Worm (Caenorhabditis elegans): ENCODE measurements around the gene C24D10.5.

The C24D10.5 gene

ce11 chrIV:5137809-5138208 is 12.1 kb upstream of the C24D10.5 start:
- no peak for TF ChIP-seq unc-62 (GFP tag; optimal IDR thresholded peaks at IDR 0.05)

- no peak for TF ChIP-seq xnd-1 (tag; optimal IDR thresholded peaks at IDR 0.05)
Observed at ce11 chrIV:5139189-5139588, 10.7 kb upstream of the C24D10.5 start.

- TF ChIP-seq F23B12.7 (tag; optimal IDR thresholded peaks at IDR 0.05; ENCODE audit: insufficient read depth) (no peak), mcd-1 (GFP tag; IDR thresholded peaks at IDR 0.05) (no peak), nhr-27 (tag; optimal IDR thresholded peaks at IDR 0.05) (no peak), B0019.2 (GFP tag; conservative IDR thresholded peaks at IDR 0.05) (no peak), ama-1 (optimal IDR thresholded peaks at IDR 0.05) (no peak), ama-1 (GFP tag; optimal IDR thresholded peaks at IDR 0.05) (no peak), ztf-25 (GFP tag; IDR thresholded peaks at IDR 0.05) (no peak), atf-7 (tag; optimal IDR thresholded peaks at IDR 0.05) (no peak), K11D2.4 (GFP tag; IDR thresholded peaks at IDR 0.05) (no peak), rcor-1 (GFP tag; IDR thresholded peaks at IDR 0.05) (no peak), nhr-80 (tag; optimal IDR thresholded peaks at IDR 0.05) (no peak), mes-4 (tag; optimal IDR thresholded peaks at IDR 0.05) (no peak), madf-6 (GFP tag; IDR thresholded peaks at IDR 0.05) (no peak), dox-1 (GFP tag; IDR thresholded peaks at IDR 0.05) (no peak), tbp1 (GFP tag; optimal IDR thresholded peaks at IDR 0.05) (no peak), F39B2.1 (GFP tag; IDR thresholded peaks at IDR 0.05) (no peak), cebp-2 (GFP tag; IDR thresholded peaks at IDR 0.05) (no peak), T26A5.8 (tag; optimal IDR thresholded peaks at IDR 0.05) (no peak), T07F8.4 (tag; optimal IDR thresholded peaks at IDR 0.05) (no peak), nhr-90 (tag; optimal IDR thresholded peaks at IDR 0.05) (no peak)
Observed at ce11 chrIV:5139972-5140371, 9.9 kb upstream of the C24D10.5 start.

ce11 chrIV:5152391-5152790 is 2.5 kb downstream of the C24D10.5 start, which contains the start of gene soc-2:
Gene soc-2, minus strand, starts transcription at chrIV:5152491.
- TF ChIP-seq Y95B8A.8 (GFP tag; IDR thresholded peaks at IDR 0.05), result no peak
- no peak for TF ChIP-seq let-526 (GFP tag; IDR thresholded peaks at IDR 0.05)
- no peak for TF ChIP-seq ZK185.1 (tag; optimal IDR thresholded peaks at IDR 0.05; ENCODE audit: poor library complexity, severe bottlenecking)
- no peak for TF ChIP-seq tlf-1 (GFP tag; optimal IDR thresholded peaks at IDR 0.05)
- no peak for TF ChIP-seq nfya-2 (GFP tag; IDR thresholded peaks at IDR 0.05)
- TF ChIP-seq die-1 (tag; optimal IDR thresholded peaks at IDR 0.05), result no peak
- TF ChIP-seq efl-1 (GFP tag; optimal IDR thresholded peaks at IDR 0.05), result no peak
- TF ChIP-seq pbrm-1 (GFP tag; IDR thresholded peaks at IDR 0.05), result no peak

ce11 chrIV:5157226-5157625 is 7.3 kb downstream of the C24D10.5 start, which contains the start of gene C24D10.49:
Gene C24D10.49, minus strand, starts transcription at chrIV:5157326.
- TF ChIP-seq F52B5.7 (tag; optimal IDR thresholded peaks at IDR 0.05), result no peak
- TF ChIP-seq ztf-6 (GFP tag; IDR thresholded peaks at IDR 0.05), result no peak
- TF ChIP-seq bed-1 (GFP tag; IDR thresholded peaks at IDR 0.05), result no peak
- no peak for TF ChIP-seq egl-18 (GFP tag; IDR thresholded peaks at IDR 0.05)
- no peak for TF ChIP-seq ztf-28 (GFP tag; IDR thresholded peaks at IDR 0.05)
- no peak for TF ChIP-seq snpc-1.1 (tag; optimal IDR thresholded peaks at IDR 0.05; ENCODE audit: insufficient read depth)
- no peak for TF ChIP-seq dpff-1 (tag; optimal IDR thresholded peaks at IDR 0.05)
- no peak for TF ChIP-seq T26A5.8 (tag; optimal IDR thresholded peaks at IDR 0.05)
- no peak for TF ChIP-seq nhr-90 (tag; optimal IDR thresholded peaks at IDR 0.05)
- no peak for TF ChIP-seq cebp-2 (GFP tag; IDR thresholded peaks at IDR 0.05)
- TF ChIP-seq Y56A3A.18 (GFP tag; IDR thresholded peaks at IDR 0.05), result no peak
- TF ChIP-seq C17E4.6 (GFP tag; IDR thresholded peaks at IDR 0.05), result no peak
- no peak for TF ChIP-seq pha-4 (tag; optimal IDR thresholded peaks at IDR 0.05)
- no peak for TF ChIP-seq ztf-22 (GFP tag; optimal IDR thresholded peaks at IDR 0.05)
